Fruit fly (Drosophila melanogaster) whole organism, wandering third instar larva: ENCODE data around the gene CG11891.
A peak's percentile ranks its signal among the peaks of the same experiment; 100 is the strongest.

ENCODE experiments used
- Abd-B ChIP-seq: fragments of >200 bp; optimal IDR thresholded peaks from 2 replicates; lab custom pipeline; 2017; ENCODE audit warnings: missing biosample characterization, missing genetic modification characterization
- CG32264 ChIP-seq: fragments of 200-800 bp; sonication (Bioruptor generic); optimal IDR thresholded peaks from 2 replicates; lab custom pipeline; 2016; ENCODE audit warnings: missing biosample characterization, missing genetic modification characterization
- CG9705 ChIP-seq: fragments of 200-800 bp; sonication (Bioruptor generic); optimal IDR thresholded peaks from 2 replicates; lab custom pipeline; 2018; ENCODE audit warnings: missing biosample characterization, mild to moderate bottlenecking, missing genetic modification characterization
- CrebA ChIP-seq: fragments of 200-800 bp; sonication (Bioruptor generic); optimal IDR thresholded peaks from 2 replicates; lab custom pipeline; 2016; ENCODE audit warnings: missing biosample characterization, mild to moderate bottlenecking, missing genetic modification characterization, borderline replicate concordance
- Dfd ChIP-seq: fragments of >200 bp; optimal IDR thresholded peaks from 2 replicates; lab custom pipeline; 2017; ENCODE audit warnings: missing biosample characterization, missing genetic modification characterization
- GATAd ChIP-seq: sonication (Bioruptor generic); optimal IDR thresholded peaks from 2 replicates; lab custom pipeline; 2016; ENCODE audit warnings: missing biosample characterization, missing genetic modification characterization
- HLH106 ChIP-seq: fragments of 200-800 bp; optimal IDR thresholded peaks from 3 replicates; lab custom pipeline; 2019; ENCODE audit warnings: missing biosample characterization, mild to moderate bottlenecking, missing genetic modification characterization, moderate library complexity
- Hnf4 ChIP-seq: fragments of 200-800 bp; sonication (Bioruptor generic); optimal IDR thresholded peaks from 2 replicates; lab custom pipeline; 2016; ENCODE audit warnings: missing biosample characterization, mild to moderate bottlenecking, missing genetic modification characterization
- Hr78 ChIP-seq: fragments of >200 bp; optimal IDR thresholded peaks from 2 replicates; lab custom pipeline; 2017; ENCODE audit warnings: missing biosample characterization, missing genetic modification characterization
- Hr83 ChIP-seq: fragments of 200-300 bp; sonication (Bioruptor generic); optimal IDR thresholded peaks from 2 replicates; lab custom pipeline; 2016; ENCODE audit warnings: missing biosample characterization, mild to moderate bottlenecking, missing genetic modification characterization, moderate library complexity; ENCODE audit not compliant: poor library complexity, severe bottlenecking
- Jra ChIP-seq: sonication (Bioruptor generic); optimal IDR thresholded peaks from 2 replicates; lab custom pipeline; 2016; ENCODE audit warnings: missing biosample characterization, missing genetic modification characterization
- Mio ChIP-seq: sonication (Bioruptor generic); optimal IDR thresholded peaks from 2 replicates; lab custom pipeline; 2016; ENCODE audit warnings: missing biosample characterization, missing genetic modification characterization
- N ChIP-seq: fragments of >200 bp; optimal IDR thresholded peaks from 2 replicates; lab custom pipeline; 2018; ENCODE audit warnings: missing biosample characterization, missing external identifiers, missing genetic modification characterization
- OdsH ChIP-seq: fragments of 200-800 bp; sonication (Bioruptor generic); optimal IDR thresholded peaks from 2 replicates; lab custom pipeline; 2016; ENCODE audit warnings: missing biosample characterization, mild to moderate bottlenecking, missing genetic modification characterization
- Rel ChIP-seq, 2 experiments: fragments of 200-800 bp; sonication (Bioruptor generic) in 1 of 2; optimal IDR thresholded peaks; 2 replicates in 1 of 2; 3 replicates in 1 of 2; lab custom pipeline; 2016 to 2019; ENCODE audit warnings: mild to moderate bottlenecking in 2 of 2, missing biosample characterization in 2 of 2, missing genetic modification characterization in 2 of 2, moderate library complexity in 1 of 2
- Sp1 ChIP-seq: fragments of 200-800 bp; sonication (Bioruptor generic); optimal IDR thresholded peaks from 3 replicates; lab custom pipeline; 2019; ENCODE audit warnings: missing biosample characterization, mild to moderate bottlenecking, missing genetic modification characterization, moderate library complexity
- Vsx2 ChIP-seq: fragments of 200-300, 225-300 bp; sonication (Bioruptor generic); optimal IDR thresholded peaks from 2 replicates; lab custom pipeline; 2018; ENCODE audit warnings: missing biosample characterization, missing genetic modification characterization; ENCODE audit not compliant: partially characterized antibody
- br ChIP-seq: fragments of 200-800 bp; sonication (Bioruptor generic); optimal IDR thresholded peaks from 2 replicates; lab custom pipeline; 2016; ENCODE audit warnings: missing biosample characterization, missing genetic modification characterization
- brk ChIP-seq: fragments of 200-800 bp; sonication (Bioruptor generic); optimal IDR thresholded peaks from 2 replicates; lab custom pipeline; 2016; ENCODE audit warnings: missing biosample characterization, mild to moderate bottlenecking, missing genetic modification characterization
- dl ChIP-seq, 2 experiments: fragments of 175-275, 200-275 bp in 1 of 2; fragments of 200-275 bp in 1 of 2; sonication (Bioruptor generic); optimal IDR thresholded peaks; lab custom pipeline; 2018; ENCODE audit warnings: mild to moderate bottlenecking in 2 of 2, missing biosample characterization in 2 of 2, missing genetic modification characterization in 2 of 2, moderate library complexity in 2 of 2; ENCODE audit not compliant: partially characterized antibody in 2 of 2, insufficient read depth in 1 of 2
- dmrt93B ChIP-seq: fragments of 200-800 bp; sonication (Bioruptor generic); optimal IDR thresholded peaks from 2 replicates; lab custom pipeline; 2018; ENCODE audit warnings: missing biosample characterization, mild to moderate bottlenecking, missing genetic modification characterization
- dsf ChIP-seq: sonication (Bioruptor generic); optimal IDR thresholded peaks from 2 replicates; lab custom pipeline; 2016; ENCODE audit warnings: missing biosample characterization, missing genetic modification characterization, borderline replicate concordance
- ey ChIP-seq: fragments of 200-800 bp; sonication (Bioruptor generic); optimal IDR thresholded peaks from 2 replicates; lab custom pipeline; 2016; ENCODE audit warnings: missing biosample characterization, missing genetic modification characterization
- foxo ChIP-seq, 2 experiments: fragments of 200-800 bp; sonication (Bioruptor generic); optimal IDR thresholded peaks; 2 replicates in 1 of 2; 3 replicates in 1 of 2; lab custom pipeline; 2016 to 2017; ENCODE audit warnings: missing biosample characterization in 2 of 2, missing genetic modification characterization in 2 of 2
- fru ChIP-seq: fragments of 200-800 bp; sonication (Bioruptor generic); optimal IDR thresholded peaks from 3 replicates; lab custom pipeline; 2016; ENCODE audit warnings: missing biosample characterization, mild to moderate bottlenecking, missing genetic modification characterization
- h ChIP-seq: fragments of 200-800 bp; sonication (Bioruptor generic); optimal IDR thresholded peaks from 3 replicates; lab custom pipeline; 2016; ENCODE audit warnings: missing biosample characterization, mild to moderate bottlenecking, missing genetic modification characterization
- jim ChIP-seq: fragments of 175-275, 200-325 bp; sonication (Bioruptor generic); optimal IDR thresholded peaks from 2 replicates; lab custom pipeline; 2016; ENCODE audit warnings: missing biosample characterization, mild to moderate bottlenecking, missing genetic modification characterization
- lola ChIP-seq: fragments of >200 bp; optimal IDR thresholded peaks from 2 replicates; lab custom pipeline; 2017; ENCODE audit warnings: missing biosample characterization, missing genetic modification characterization
- psq ChIP-seq: fragments of 200-800 bp; sonication (Bioruptor generic); optimal IDR thresholded peaks from 3 replicates; lab custom pipeline; 2017; ENCODE audit warnings: missing biosample characterization, mild to moderate bottlenecking, missing genetic modification characterization, moderate library complexity
- rgr ChIP-seq: fragments of 200-800 bp; sonication (Bioruptor generic); optimal IDR thresholded peaks from 3 replicates; lab custom pipeline; 2016; ENCODE audit warnings: missing biosample characterization, mild to moderate bottlenecking, missing genetic modification characterization
- sage ChIP-seq: fragments of 200-800 bp; sonication (Bioruptor generic); optimal IDR thresholded peaks from 2 replicates; lab custom pipeline; 2016; ENCODE audit warnings: missing biosample characterization, mild to moderate bottlenecking, missing genetic modification characterization
- sv ChIP-seq: fragments of 200-800 bp; sonication (Bioruptor generic); optimal IDR thresholded peaks from 3 replicates; lab custom pipeline; 2016; ENCODE audit warnings: missing biosample characterization, missing genetic modification characterization
- usp ChIP-seq: fragments of >200 bp; optimal IDR thresholded peaks from 2 replicates; lab custom pipeline; 2017; ENCODE audit warnings: missing biosample characterization, missing genetic modification characterization
- woc ChIP-seq: sonication (Bioruptor generic); optimal IDR thresholded peaks from 2 replicates; lab custom pipeline; 2016; ENCODE audit warnings: missing biosample characterization, mild to moderate bottlenecking, missing genetic modification characterization

Gene CG11891

dm6 chr3R:25269909-25270308 lies at the start of gene CG11891, which contains the start of gene CG11889:
Gene CG11891, plus strand, starts transcription at chr3R:25270209.
Gene CG11889, plus strand, starts transcription at chr3R:25270209.
- TF ChIP-seq dl (GFP tag; optimal IDR thresholded peaks at IDR 0.05; lab: Kevin White, UChicago; ENCODE audit: insufficient read depth in 1 of 2, partially characterized antibody in 2 of 2) (no peak), Mio (no peak), Abd-B (GFP tag; lab: Kevin White, UChicago) (no peak), usp (GFP tag; lab: Kevin White, UChicago) (no peak), br (no peak), ey (no peak), Hr78 (no peak), sv (GFP tag; lab: Kevin White, UChicago) (no peak), dmrt93B (no peak)

- TF ChIP-seq Hr83 (GFP tag; lab: Kevin White, UChicago) = peak; percentile 71
- no peak for TF ChIP-seq Hnf4
- TF ChIP-seq N = peak; percentile 92
- no peak for TF ChIP-seq Vsx2
- peak; percentile 47 for TF ChIP-seq Hr78
- TF ChIP-seq dl (GFP tag; optimal IDR thresholded peaks at IDR 0.05; lab: Kevin White, UChicago; ENCODE audit: insufficient read depth in 1 of 2, partially characterized antibody in 2 of 2) = no peak
Observed at dm6 chr3R:25221203-25221807, 48.7 kb upstream of the CG11891 start, which contains the start of gene Alg9. Gene Alg9, plus strand, starts transcription at chr3R:25221589.

DNA sequence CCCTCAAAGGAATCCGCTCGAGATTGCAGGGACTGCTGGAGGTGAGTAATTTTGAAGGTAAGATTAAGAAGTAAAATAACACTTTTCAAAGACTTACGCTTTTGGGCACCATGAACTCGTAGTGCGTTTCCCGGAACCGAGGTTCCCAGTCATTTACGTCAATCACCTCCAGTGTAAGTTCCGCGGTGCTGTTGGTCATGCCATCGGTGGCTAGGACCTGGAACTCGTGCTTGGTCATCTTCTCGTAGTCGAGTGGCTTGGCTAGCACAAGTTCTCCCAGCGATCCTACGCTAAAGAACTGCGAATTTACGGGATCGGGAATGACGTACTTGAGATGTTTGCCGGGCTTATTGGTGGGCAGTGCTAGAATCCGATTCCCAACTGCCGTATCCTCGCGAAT lies 44.5 kb upstream of the CG11891 start:
- no peak for TF ChIP-seq N
- no peak for TF ChIP-seq Mio
- TF ChIP-seq woc (GFP tag; lab: Kevin White, UChicago) = no peak
- TF ChIP-seq lola (GFP tag; lab: Kevin White, UChicago) = no peak
- no peak for TF ChIP-seq h (GFP tag; lab: Kevin White, UChicago)
- no peak for TF ChIP-seq Hr78
- TF ChIP-seq HLH106 = no peak
- TF ChIP-seq, all 38 proteins: peak for 0

DNA sequence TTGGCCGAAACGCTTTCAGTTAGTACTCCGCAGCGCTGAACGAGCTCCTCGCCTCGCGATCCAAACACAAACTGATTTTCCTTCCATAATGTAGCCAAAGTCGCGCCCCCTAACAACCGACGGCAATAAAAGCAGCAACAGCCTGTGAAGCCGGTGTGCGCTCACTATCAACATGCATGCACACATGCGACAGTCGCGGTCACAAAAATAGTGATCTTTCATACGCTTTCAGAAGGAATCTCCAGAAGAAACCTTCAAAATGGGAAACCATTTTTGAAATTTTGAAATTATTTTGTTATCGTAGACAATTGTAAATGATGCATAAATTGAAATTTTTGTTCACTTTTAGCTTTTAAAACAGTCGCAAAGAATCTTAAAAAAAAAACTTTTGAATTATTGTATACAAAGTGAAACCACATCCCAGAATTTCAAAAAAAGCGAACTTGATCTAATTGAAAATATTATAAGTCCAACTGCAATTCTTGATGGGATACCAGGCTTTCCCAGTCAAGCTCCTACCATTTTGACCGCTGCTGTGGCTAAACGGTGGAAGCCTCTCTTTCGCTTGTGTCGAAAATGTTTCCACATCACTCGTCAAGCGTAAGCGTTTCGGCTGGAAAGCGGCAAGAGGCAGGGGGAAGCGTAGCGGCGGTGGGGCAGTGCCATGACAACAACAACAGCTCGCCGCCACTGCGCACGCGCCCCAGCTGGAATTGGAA lies 37.6 kb upstream of the CG11891 start, which contains the start of gene Cad96Cb:
TSS of gene Cad96Cb (minus strand) at position 51 of the 719 bp plus-strand sequence.
- TF ChIP-seq Hnf4 (peak; percentile 53), jim (GFP tag; lab: Kevin White, UChicago) (no peak), GATAd (peak; percentile 13), dl (GFP tag; optimal IDR thresholded peaks at IDR 0.05; lab: Kevin White, UChicago; ENCODE audit: insufficient read depth in 1 of 2, partially characterized antibody in 2 of 2) (peak in 1 of 2 experiments; percentile 15), CrebA (GFP tag; lab: Kevin White, UChicago) (no peak), Mio (no peak), dsf (GFP tag; lab: Kevin White, UChicago) (peak; percentile 14), brk (GFP tag; lab: Kevin White, UChicago) (no peak), HLH106 (peak; percentile 86), Rel (GFP tag; optimal IDR thresholded peaks at IDR 0.05; lab: Kevin White, UChicago) (peak; percentile 31), Rel (tag; optimal IDR thresholded peaks at IDR 0.05; lab: Kevin White, UChicago) (peak; percentile 6), Sp1 (peak; percentile 91), woc (GFP tag; lab: Kevin White, UChicago) (peak; percentile 93), dmrt93B (peak; percentile 87), Hr83 (GFP tag; lab: Kevin White, UChicago) (peak; percentile 9), Hr78 (no peak), CG9705 (GFP tag; lab: Kevin White, UChicago) (peak; percentile 70), sv (GFP tag; lab: Kevin White, UChicago) (peak; percentile 73), OdsH (GFP tag; lab: Kevin White, UChicago) (peak; percentile 86), rgr (peak; percentile 84), br (peak; percentile 86), h (GFP tag; lab: Kevin White, UChicago) (peak; percentile 88), Jra (GFP tag; lab: Kevin White, UChicago) (peak; percentile 66), fru (GFP tag; lab: Kevin White, UChicago) (peak; percentile 90), sage (peak; percentile 47), foxo (GFP tag; optimal IDR thresholded peaks at IDR 0.05; lab: Kevin White, UChicago) (peak in 1 of 2 experiments; percentile 89), psq (peak; percentile 84), Dfd (GFP tag; lab: Kevin White, UChicago) (no peak), CG32264 (GFP tag; lab: Kevin White, UChicago) (peak; percentile 63), ey (peak; percentile 86)
